1 worm cellular context compared by ENCODE assay signal in the genomic region with DNA sequence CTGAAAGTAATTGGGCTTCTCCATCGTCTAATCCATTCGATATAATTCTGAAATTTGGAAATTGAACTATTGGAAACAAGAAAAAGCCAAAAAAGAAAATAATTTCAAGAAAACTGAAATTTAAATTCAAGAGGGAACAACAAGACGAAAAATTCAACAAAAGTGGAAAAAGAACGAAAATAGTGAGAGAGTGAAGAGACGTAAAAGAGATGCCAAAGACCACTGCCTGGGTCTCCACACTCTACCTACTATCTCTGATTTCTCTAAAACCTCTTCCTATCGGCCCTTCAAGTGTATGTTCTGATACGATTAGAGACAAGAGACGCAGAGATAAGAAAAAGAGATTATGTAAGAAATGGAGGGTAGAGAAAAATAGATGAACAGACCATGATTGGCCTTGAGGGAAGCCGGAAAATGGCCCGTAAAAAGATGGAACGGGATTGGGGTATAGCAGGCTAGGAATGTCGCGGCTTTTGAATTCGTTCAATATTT.
TF ChIP-seq lines count a peak whose summit lies in the region.

A gene (minus strand): TSS at position 51 of the 492 bp plus-strand sequence.

TF ChIP-seq in whole organism, L1 larva, 84 proteins besides CTCF, POLR2A, EP300 and RAD21 (continued from another document):
- peak in 3 of 6 experiments; percentile 18 to 83 (median 78) for TF ChIP-seq elt-3 (tag; optimal IDR thresholded peaks at IDR 0.05; lab: Kevin White, UChicago)
- TF ChIP-seq mef-2 (tag; optimal IDR thresholded peaks at IDR 0.05; lab: Kevin White, UChicago) = peak; percentile 65
- TF ChIP-seq unc-86 (tag; optimal IDR thresholded peaks at IDR 0.05; lab: Kevin White, UChicago) = peak; percentile 72
- TF ChIP-seq pag-3 (tag; optimal IDR thresholded peaks at IDR 0.05; lab: Kevin White, UChicago; ENCODE audit: borderline replicate concordance, insufficient read depth) = peak; percentile 16
- no peak for TF ChIP-seq sox-4 (tag; optimal IDR thresholded peaks at IDR 0.05; lab: Kevin White, UChicago)
- no peak for TF ChIP-seq sptf-1 (tag; optimal IDR thresholded peaks at IDR 0.05; lab: Kevin White, UChicago)
- TF ChIP-seq elt-2 (tag; optimal IDR thresholded peaks at IDR 0.05; lab: Kevin White, UChicago) = peak; percentile 62
- peak; percentile 39 for TF ChIP-seq zag-1 (tag; optimal IDR thresholded peaks at IDR 0.05; lab: Kevin White, UChicago)
- peak; percentile 83 to 91 for TF ChIP-seq efl-1 (optimal IDR thresholded peaks at IDR 0.05; lab: Kevin White, UChicago)
- peak; percentile 61 to 94 for TF ChIP-seq efl-1 (GFP tag; optimal IDR thresholded peaks at IDR 0.05 in 1 of 2; lab: Kevin White, UChicago)
- TF ChIP-seq skn-1 (tag; optimal IDR thresholded peaks at IDR 0.05; lab: Kevin White, UChicago) = peak; percentile 56
- TF ChIP-seq nhr-84 (tag; optimal IDR thresholded peaks at IDR 0.05; lab: Kevin White, UChicago) = no peak
- peak; percentile 70 for TF ChIP-seq isw-1 (GFP tag; IDR thresholded peaks at IDR 0.05; lab: Robert Waterston, UW)
- peak; percentile 33 for TF ChIP-seq dsc-1 (tag; optimal IDR thresholded peaks at IDR 0.05; lab: Kevin White, UChicago)
- TF ChIP-seq ces-1 (GFP tag; optimal IDR thresholded peaks at IDR 0.05; lab: Kevin White, UChicago) = no peak
- TF ChIP-seq C16A3.4 (tag; optimal IDR thresholded peaks at IDR 0.05; lab: Kevin White, UChicago) = peak; percentile 69
- TF ChIP-seq mep-1 (tag; optimal IDR thresholded peaks at IDR 0.05; lab: Kevin White, UChicago) = peak; percentile 93
- TF ChIP-seq Y116A8C.19 (tag; optimal IDR thresholded peaks at IDR 0.05; lab: Kevin White, UChicago; ENCODE audit: borderline replicate concordance) = no peak
- no peak for TF ChIP-seq tlp-1 (tag; optimal IDR thresholded peaks at IDR 0.05; lab: Kevin White, UChicago)
- TF ChIP-seq irx-1 (tag; optimal IDR thresholded peaks at IDR 0.05; lab: Kevin White, UChicago) = peak; percentile 62
- TF ChIP-seq nhr-76 (tag; optimal IDR thresholded peaks at IDR 0.05; lab: Kevin White, UChicago) = no peak
- TF ChIP-seq hlh-17 (GFP tag; optimal IDR thresholded peaks at IDR 0.05; lab: Kevin White, UChicago; ENCODE audit: borderline replicate concordance) = no peak
- TF ChIP-seq nhr-12 (tag; optimal IDR thresholded peaks at IDR 0.05; lab: Kevin White, UChicago) = no peak
- no peak for TF ChIP-seq unc-30 (tag; optimal IDR thresholded peaks at IDR 0.05; lab: Kevin White, UChicago)
- no peak for TF ChIP-seq aha-1 (tag; optimal IDR thresholded peaks at IDR 0.05; lab: Kevin White, UChicago)
- TF ChIP-seq grh-1 (GFP tag; IDR thresholded peaks at IDR 0.05; lab: Robert Waterston, UW) = peak; percentile 69
TF ChIP-seq in whole organism, L1 larva: peak in this region for 50.
